Worm (Caenorhabditis elegans) whole organism, L3 larva: ENCODE data around the gene T23B5.6.

ENCODE experiments used
- ZK546.5 ChIP-seq: sonication (generic microtip); optimal IDR thresholded peaks from 2 replicates; lab custom pipeline; 2017; ENCODE audit warnings: missing biosample characterization, missing genetic modification characterization
- egl-27 ChIP-seq: sonication (generic microtip); optimal IDR thresholded peaks from 4 replicates; lab custom pipeline; 2017; ENCODE audit warnings: missing biosample characterization, missing genetic modification reagents, missing genetic modification characterization
- elt-3 ChIP-seq, 3 experiments: fragments of 150-350 bp in 1 of 3; sonication (generic microtip) in 2 of 3; optimal IDR thresholded peaks; 2 replicates in 2 of 3; 4 replicates in 1 of 3; lab custom pipeline; 2014 to 2017; ENCODE audit warnings: missing biosample characterization in 3 of 3, missing genetic modification characterization in 3 of 3
- fos-1 ChIP-seq: fragments of 150-350 bp; optimal IDR thresholded peaks from 2 replicates; lab custom pipeline; 2014; ENCODE audit warnings: missing biosample characterization, missing genetic modification characterization
- hmg-11 ChIP-seq: sonication (generic microtip); optimal IDR thresholded peaks from 2 replicates; lab custom pipeline; 2016; ENCODE audit warnings: missing genetic modification characterization, missing compliant biosample characterization
- lin-39 ChIP-seq: fragments of 150-350 bp; optimal IDR thresholded peaks from 2 replicates; lab custom pipeline; 2018; ENCODE audit warnings: missing biosample characterization, missing genetic modification reagents, missing genetic modification characterization
- nhr-11 ChIP-seq: fragments of 150-350 bp; optimal IDR thresholded peaks from 2 replicates; lab custom pipeline; 2014; ENCODE audit warnings: missing biosample characterization, missing genetic modification characterization
- nhr-12 ChIP-seq: fragments of 150-350 bp; optimal IDR thresholded peaks from 2 replicates; lab custom pipeline; 2014; ENCODE audit warnings: missing biosample characterization, missing genetic modification characterization
- nhr-23 ChIP-seq: fragments of 150-350 bp; optimal IDR thresholded peaks from 2 replicates; lab custom pipeline; 2014; ENCODE audit warnings: missing biosample characterization, missing genetic modification reagents, missing genetic modification characterization
- nhr-237 ChIP-seq: fragments of 150-350 bp; optimal IDR thresholded peaks from 2 replicates; lab custom pipeline; 2014; ENCODE audit warnings: missing biosample characterization, missing genetic modification characterization
- nhr-25 ChIP-seq: sonication (generic microtip); optimal IDR thresholded peaks from 2 replicates; lab custom pipeline; 2017; ENCODE audit warnings: missing biosample characterization, missing genetic modification characterization
- nhr-77 ChIP-seq: fragments of 150-350 bp; optimal IDR thresholded peaks from 2 replicates; lab custom pipeline; 2014; ENCODE audit warnings: missing biosample characterization, missing genetic modification characterization
- pha-4 ChIP-seq: fragments of 150-350 bp; optimal IDR thresholded peaks from 2 replicates; lab custom pipeline; 2014; ENCODE audit warnings: missing biosample characterization, missing genetic modification reagents, missing genetic modification characterization
- ztf-11 ChIP-seq: fragments of 150-350 bp; optimal IDR thresholded peaks from 2 replicates; lab custom pipeline; 2014; ENCODE audit warnings: missing biosample characterization, missing genetic modification characterization

ce11 chrIV:12715947-12716382, 38.9 kb upstream of the T23B5.6 start:
- TF ChIP-seq pha-4, result peak; percentile 32
- TF ChIP-seq nhr-12 (tag; lab: Kevin White, UChicago), result no peak
- no peak for TF ChIP-seq ZK546.5 (tag; lab: Kevin White, UChicago)
- no peak for TF ChIP-seq nhr-11
- peak; percentile 68 for TF ChIP-seq nhr-23 (tag; lab: Kevin White, UChicago)
- no peak for TF ChIP-seq fos-1 (tag; lab: Kevin White, UChicago)
- TF ChIP-seq nhr-77, result no peak
- TF ChIP-seq nhr-237 (tag; lab: Kevin White, UChicago), result no peak
- no peak for TF ChIP-seq lin-39 (tag; lab: Kevin White, UChicago)
- no peak for TF ChIP-seq hmg-11 (tag; lab: Kevin White, UChicago)
- TF ChIP-seq elt-3 (tag; optimal IDR thresholded peaks at IDR 0.05; lab: Kevin White, UChicago), result peak in 2 of 3 experiments; percentile 89 to 90
- no peak for TF ChIP-seq egl-27 (tag; lab: Kevin White, UChicago)
- no peak for TF ChIP-seq ztf-11
- peak; percentile 85 for TF ChIP-seq nhr-25
